Fruit fly (Drosophila melanogaster) whole organism, embryonic: Measurements from ENCODE around the gene Rpp30.
A peak's percentile ranks its signal among the peaks of the same experiment; 100 is the strongest.

ENCODE experiments used
- Aef1 ChIP-seq: fragments of 200-800 bp; sonication (Bioruptor generic); IDR thresholded peaks from 3 replicates; pipeline ENCODE4 v1.3.6; 2022; ENCODE audit warnings: missing biosample characterization, missing genetic modification characterization
- Antp ChIP-seq: fragments of 200-800 bp; sonication (Bioruptor generic); optimal IDR thresholded peaks from 3 replicates; lab custom pipeline; 2016; ENCODE audit warnings: missing biosample characterization, missing genetic modification characterization
- B-H2 ChIP-seq: fragments of 200-800 bp; sonication (Bioruptor generic); optimal IDR thresholded peaks from 2 replicates; lab custom pipeline; 2018; ENCODE audit warnings: missing biosample characterization, mild to moderate bottlenecking, missing genetic modification characterization
- CG10543 ChIP-seq: fragments of 200-800 bp; sonication (Bioruptor generic); optimal IDR thresholded peaks from 3 replicates; lab custom pipeline; 2017; ENCODE audit warnings: missing biosample characterization, mild to moderate bottlenecking, missing genetic modification characterization, moderate library complexity
- CG11398 ChIP-seq: fragments of 200-800 bp; sonication (Bioruptor generic); optimal IDR thresholded peaks from 2 replicates; lab custom pipeline; 2016; ENCODE audit warnings: missing biosample characterization, missing genetic modification characterization
- CG14441 ChIP-seq: fragments of 200-800 bp; sonication (Bioruptor generic); IDR thresholded peaks from 2 replicates; pipeline ENCODE4 v1.3.6; 2022; ENCODE audit warnings: missing biosample characterization, missing genetic modification characterization
- CG15073 ChIP-seq: fragments of 200-800 bp; sonication (Bioruptor generic); optimal IDR thresholded peaks from 2 replicates; lab custom pipeline; 2016; ENCODE audit warnings: missing biosample characterization, missing genetic modification characterization
- CG15479 ChIP-seq: fragments of 200-800 bp; sonication (Bioruptor generic); optimal IDR thresholded peaks from 3 replicates; lab custom pipeline; 2019; ENCODE audit warnings: missing biosample characterization, mild to moderate bottlenecking, missing genetic modification characterization, moderate library complexity
- CG1647 ChIP-seq: fragments of 200-800 bp; sonication (Bioruptor generic); optimal IDR thresholded peaks from 3 replicates; lab custom pipeline; 2016; ENCODE audit warnings: missing biosample characterization, missing genetic modification characterization
- CG18476 ChIP-seq: fragments of 200-800 bp; sonication (Bioruptor generic); optimal IDR thresholded peaks from 2 replicates; lab custom pipeline; 2016; ENCODE audit warnings: missing biosample characterization, mild to moderate bottlenecking, missing genetic modification characterization
- CG31365 ChIP-seq: fragments of 200-800 bp; sonication (Bioruptor generic); optimal IDR thresholded peaks from 2 replicates; lab custom pipeline; 2018; ENCODE audit warnings: missing biosample characterization, mild to moderate bottlenecking, missing genetic modification characterization
- CG3281 ChIP-seq: fragments of 200-800 bp; sonication (Bioruptor generic); optimal IDR thresholded peaks from 3 replicates; lab custom pipeline; 2017; ENCODE audit warnings: missing biosample characterization, mild to moderate bottlenecking, missing genetic modification characterization
- CG6175 ChIP-seq: fragments of 200-800 bp; sonication (Bioruptor generic); IDR thresholded peaks from 3 replicates; pipeline ENCODE4 v1.3.6; 2022; ENCODE audit warnings: missing biosample characterization, missing genetic modification characterization
- CG8290 ChIP-seq, 3 experiments: fragments of 200-800 bp; sonication (Bioruptor generic); optimal IDR thresholded peaks; 2 replicates each; lab custom pipeline; 2016 to 2019; ENCODE audit warnings: missing biosample characterization in 3 of 3, missing genetic modification characterization in 3 of 3, mild to moderate bottlenecking in 2 of 3, moderate library complexity in 1 of 3
- CG9817 ChIP-seq: fragments of 200-800 bp; sonication (Bioruptor generic); optimal IDR thresholded peaks from 2 replicates; lab custom pipeline; 2018; ENCODE audit warnings: missing biosample characterization, mild to moderate bottlenecking, missing genetic modification characterization, moderate library complexity
- Dek ChIP-seq: fragments of 200-800 bp; sonication (Bioruptor generic); optimal IDR thresholded peaks from 3 replicates; lab custom pipeline; 2019; ENCODE audit warnings: missing biosample characterization, mild to moderate bottlenecking, missing genetic modification characterization, moderate library complexity
- Dll ChIP-seq: fragments of 200-800 bp; sonication (Bioruptor generic); IDR thresholded peaks from 4 replicates; pipeline ENCODE4 v1.3.6; 2022; ENCODE audit warnings: missing biosample characterization, missing genetic modification characterization; ENCODE audit not compliant: partially characterized antibody
- Doc3 ChIP-seq: fragments of 200-800 bp; sonication (Bioruptor generic); IDR thresholded peaks from 3 replicates; pipeline ENCODE4 v1.3.6; 2022; ENCODE audit warnings: missing biosample characterization, missing genetic modification characterization; ENCODE audit not compliant: partially characterized antibody
- Fer1 ChIP-seq: fragments of 200-800 bp; sonication (Bioruptor generic); optimal IDR thresholded peaks from 2 replicates; lab custom pipeline; 2017; ENCODE audit warnings: missing biosample characterization, mild to moderate bottlenecking, missing genetic modification characterization
- HHEX ChIP-seq: fragments of 200-800 bp; sonication (Bioruptor generic); optimal IDR thresholded peaks from 3 replicates; lab custom pipeline; 2017; ENCODE audit warnings: missing biosample characterization, mild to moderate bottlenecking, missing genetic modification characterization, missing genetic modification reagents
- Hmr ChIP-seq: fragments of 200-800 bp; sonication (Bioruptor generic); optimal IDR thresholded peaks from 3 replicates; lab custom pipeline; 2017; ENCODE audit warnings: mild to moderate bottlenecking, missing biosample characterization, missing genetic modification reagents, missing genetic modification characterization
- Lim3 ChIP-seq: fragments of 200-800 bp; sonication (Bioruptor generic); IDR thresholded peaks from 2 replicates; pipeline ENCODE4 v1.3.6; 2022; ENCODE audit warnings: missing biosample characterization, missing genetic modification characterization
- MESR4 ChIP-seq: fragments of 200-800 bp; sonication (Bioruptor generic); optimal IDR thresholded peaks from 2 replicates; lab custom pipeline; 2018; ENCODE audit warnings: missing biosample characterization, mild to moderate bottlenecking, missing genetic modification characterization, moderate library complexity
- MTF-1 ChIP-seq: fragments of 200-800 bp; sonication (Bioruptor generic); optimal IDR thresholded peaks from 2 replicates; lab custom pipeline; 2018; ENCODE audit warnings: missing biosample characterization, mild to moderate bottlenecking, missing genetic modification characterization, borderline replicate concordance
- Nf-YC ChIP-seq: fragments of 200-800 bp; optimal IDR thresholded peaks from 3 replicates; lab custom pipeline; 2019; ENCODE audit warnings: missing biosample characterization, mild to moderate bottlenecking, missing genetic modification characterization, moderate library complexity
- NfI ChIP-seq: fragments of 200-800 bp; sonication (Bioruptor generic); optimal IDR thresholded peaks from 3 replicates; lab custom pipeline; 2018; ENCODE audit warnings: missing biosample characterization, mild to moderate bottlenecking, missing genetic modification characterization, moderate library complexity
- Rx ChIP-seq: fragments of 200-800 bp; sonication (Bioruptor generic); IDR thresholded peaks from 2 replicates; pipeline ENCODE4 v1.3.6; 2022; ENCODE audit warnings: missing biosample characterization, missing genetic modification characterization
- Sin3A ChIP-seq: fragments of >200 bp; optimal IDR thresholded peaks from 2 replicates; lab custom pipeline; 2018
- Sox102F ChIP-seq: fragments of 200-800 bp; sonication (Bioruptor generic); optimal IDR thresholded peaks from 2 replicates; lab custom pipeline; 2018; ENCODE audit warnings: missing biosample characterization, mild to moderate bottlenecking, missing genetic modification characterization, moderate library complexity
- amos ChIP-seq: fragments of 200-800 bp; sonication (Bioruptor generic); IDR thresholded peaks from 2 replicates; pipeline ENCODE4 v1.3.6; 2022; ENCODE audit warnings: missing biosample characterization, missing genetic modification characterization; ENCODE audit not compliant: partially characterized antibody
- bab2 ChIP-seq: fragments of 200-800 bp; sonication (Bioruptor generic); optimal IDR thresholded peaks from 2 replicates; lab custom pipeline; 2016; ENCODE audit warnings: missing biosample characterization, missing genetic modification characterization
- bigmax ChIP-seq: fragments of 200-800 bp; sonication (Bioruptor generic); optimal IDR thresholded peaks from 2 replicates; lab custom pipeline; 2018; ENCODE audit warnings: missing biosample characterization, mild to moderate bottlenecking, missing genetic modification characterization
- cato ChIP-seq: fragments of 200-800 bp; sonication (Bioruptor generic); optimal IDR thresholded peaks from 2 replicates; lab custom pipeline; 2016; ENCODE audit warnings: missing biosample characterization, missing genetic modification characterization, borderline replicate concordance
- chn ChIP-seq: fragments of 200-800 bp; sonication (Bioruptor generic); optimal IDR thresholded peaks from 2 replicates; lab custom pipeline; 2016; ENCODE audit warnings: missing biosample characterization, missing genetic modification characterization
- dmrt99B ChIP-seq: fragments of 200-800 bp; sonication (Bioruptor generic); optimal IDR thresholded peaks from 2 replicates; lab custom pipeline; 2018; ENCODE audit warnings: missing biosample characterization, mild to moderate bottlenecking, missing genetic modification characterization, moderate library complexity
- emc ChIP-seq: fragments of 200-800 bp; sonication (Bioruptor generic); optimal IDR thresholded peaks from 2 replicates; lab custom pipeline; 2016; ENCODE audit warnings: missing biosample characterization, missing genetic modification characterization
- kay ChIP-seq: fragments of 200-800 bp; sonication (Bioruptor generic); optimal IDR thresholded peaks from 2 replicates; lab custom pipeline; 2016; ENCODE audit warnings: missing biosample characterization, missing genetic modification characterization
- kni ChIP-seq: fragments of 200-800 bp; sonication (Bioruptor generic); optimal IDR thresholded peaks from 3 replicates; lab custom pipeline; 2017; ENCODE audit warnings: mild to moderate bottlenecking, missing biosample characterization, missing genetic modification reagents, missing genetic modification characterization
- mam ChIP-seq: fragments of 200-800 bp; sonication (Bioruptor generic); optimal IDR thresholded peaks from 3 replicates; lab custom pipeline; 2016; ENCODE audit warnings: missing biosample characterization, missing genetic modification characterization
- prd ChIP-seq, 3 experiments: fragments of >200 bp in 2 of 3; fragments of 200-800 bp in 1 of 3; sonication (Bioruptor generic) in 1 of 3; optimal IDR thresholded peaks in 2 of 3; IDR thresholded peaks in 1 of 3; 2 replicates in 2 of 3; 3 replicates in 1 of 3; pipeline versions ENCODE4 v1.3.6 to Lab custom; 2017 to 2022; ENCODE audit warnings: missing biosample characterization in 1 of 3, missing genetic modification characterization in 1 of 3
- schlank ChIP-seq: fragments of 200-800 bp; sonication (Bioruptor generic); optimal IDR thresholded peaks from 2 replicates; lab custom pipeline; 2018; ENCODE audit warnings: missing biosample characterization, mild to moderate bottlenecking, missing genetic modification characterization
- sim ChIP-seq: fragments of 200-800 bp; sonication (Bioruptor generic); IDR thresholded peaks from 2 replicates; pipeline ENCODE4 v1.3.6; 2022; ENCODE audit warnings: missing biosample characterization, missing genetic modification characterization
- sob ChIP-seq: fragments of 200-800 bp; sonication (Bioruptor generic); IDR thresholded peaks from 2 replicates; pipeline ENCODE4 v1.3.6; 2022; ENCODE audit warnings: missing biosample characterization, missing genetic modification characterization
- tio ChIP-seq: fragments of 200-800 bp; sonication (Bioruptor generic); optimal IDR thresholded peaks from 2 replicates; lab custom pipeline; 2017; ENCODE audit warnings: missing biosample characterization, missing genetic modification characterization, inconsistent platforms
- tup ChIP-seq: fragments of 200-800 bp; sonication (Bioruptor generic); optimal IDR thresholded peaks from 2 replicates; lab custom pipeline; 2016; ENCODE audit warnings: missing biosample characterization, mild to moderate bottlenecking, missing genetic modification characterization, moderate library complexity
- z ChIP-seq: fragments of 200-800 bp; sonication (Bioruptor generic); IDR thresholded peaks from 3 replicates; pipeline ENCODE4 v1.3.6; 2022; ENCODE audit warnings: missing biosample characterization, missing genetic modification characterization

The Rpp30 gene

dm6 chr2L:223867-224598, 28.1 kb downstream of the Rpp30 start (continued):
- peak; percentile 81 for TF ChIP-seq kni (GFP tag; lab: Kevin White, UChicago)
- TF ChIP-seq CG8290 (GFP tag; optimal IDR thresholded peaks at IDR 0.05; lab: Kevin White, UChicago): no peak
- no peak for TF ChIP-seq CG8290 (tag; optimal IDR thresholded peaks at IDR 0.05; lab: Kevin White, UChicago)
- 0 out of 4 replicates have a peak, but pooled peaks have one; percentile 46 for TF ChIP-seq Dll (GFP tag; lab: Robert Waterston, UW)
- TF ChIP-seq kay (GFP tag; lab: Kevin White, UChicago): no peak
- TF ChIP-seq bab2 (GFP tag; lab: Kevin White, UChicago): no peak
- 0 out of 3 replicates have a peak, but pooled peaks have one; percentile 9 for TF ChIP-seq Aef1 (GFP tag; lab: Robert Waterston, UW)
- TF ChIP-seq z (GFP tag; lab: Robert Waterston, UW): 0 out of 3 replicates have a peak, but pooled peaks have one; percentile 21
- TF ChIP-seq CG31365 (tag; lab: Kevin White, UChicago): no peak

dm6 chr2L:223351-223750, 28.8 kb downstream of the Rpp30 start:
- no peak for TF ChIP-seq B-H2 (GFP tag; lab: Kevin White, UChicago)
- TF ChIP-seq cato (GFP tag; lab: Kevin White, UChicago): peak; percentile 69
- peak; percentile 40 for TF ChIP-seq MTF-1 (GFP tag; lab: Kevin White, UChicago)
- peak; percentile 85 for TF ChIP-seq Antp (GFP tag; lab: Kevin White, UChicago)
- peak; percentile 85 for TF ChIP-seq CG18476 (GFP tag; lab: Kevin White, UChicago)
- peak; percentile 70 for TF ChIP-seq CG15073 (GFP tag; lab: Kevin White, UChicago)
- peak; percentile 90 for TF ChIP-seq dmrt99B (tag; lab: Kevin White, UChicago)
- peak; percentile 63 for TF ChIP-seq Dek (tag; lab: Kevin White, UChicago)
- peak; percentile 51 for TF ChIP-seq Fer1 (GFP tag; lab: Kevin White, UChicago)
- TF ChIP-seq MESR4 (GFP tag; lab: Kevin White, UChicago): no peak
- no peak for TF ChIP-seq Doc3 (GFP tag; lab: Robert Waterston, UW)
- TF ChIP-seq sob: peak; percentile 83
- peak; percentile 88 for TF ChIP-seq CG1647 (GFP tag; lab: Kevin White, UChicago)
- peak; percentile 93 for TF ChIP-seq Rx (GFP tag; lab: Robert Waterston, UW)
- no peak for TF ChIP-seq emc (GFP tag; lab: Kevin White, UChicago)
- TF ChIP-seq CG15479 (GFP tag; lab: Kevin White, UChicago): no peak
- TF ChIP-seq schlank: peak; percentile 11
- peak; percentile 94 for TF ChIP-seq chn
- TF ChIP-seq CG14441 (GFP tag; lab: Robert Waterston, UW): peak; percentile 89
- peak; percentile 91 for TF ChIP-seq Sox102F
- TF ChIP-seq CG6175: no peak
- TF ChIP-seq tup (GFP tag; lab: Kevin White, UChicago): peak; percentile 81
- no peak for TF ChIP-seq CG10543
- no peak for TF ChIP-seq Sin3A
- TF ChIP-seq prd (optimal IDR thresholded peaks at IDR 0.05; lab: Kevin White, UChicago): no peak
- TF ChIP-seq prd (GFP tag; IDR thresholded peaks at IDR 0.05; lab: Robert Waterston, UW): peak; percentile 93
- peak; percentile 63 for TF ChIP-seq CG11398 (GFP tag; lab: Kevin White, UChicago)
- no peak for TF ChIP-seq amos
- TF ChIP-seq tio (GFP tag; lab: Kevin White, UChicago): peak; percentile 85
- TF ChIP-seq Nf-YC (tag; lab: Kevin White, UChicago): no peak
- TF ChIP-seq Lim3: 0 out of 2 replicates have a peak, but pooled peaks have one; percentile 16
- TF ChIP-seq mam: peak; percentile 82
- peak; percentile 72 for TF ChIP-seq Hmr
- peak; percentile 54 for TF ChIP-seq CG3281
- no peak for TF ChIP-seq bigmax (GFP tag; lab: Kevin White, UChicago)
- TF ChIP-seq NfI: peak; percentile 76
- TF ChIP-seq CG9817 (tag; lab: Kevin White, UChicago): peak; percentile 28
- peak; percentile 93 for TF ChIP-seq sim (GFP tag; lab: Robert Waterston, UW)
- peak; percentile 74 for TF ChIP-seq HHEX
